Fruit fly (Drosophila melanogaster) whole organism: ENCODE data around the gene CG9231.

Experiments used
- CG8478 ChIP-seq: fragments of >200 bp; optimal IDR thresholded peaks from 2 replicates; lab custom pipeline; 2018; ENCODE audit warnings: inconsistent platforms
- Dll ChIP-seq: fragments of >200 bp; optimal IDR thresholded peaks from 2 replicates; lab custom pipeline; 2017
- EcR ChIP-seq, 2 experiments: fragments of >200 bp; optimal IDR thresholded peaks; 2 replicates each; lab custom pipeline; 2017; ENCODE audit warnings: missing biosample characterization in 2 of 2, missing genetic modification characterization in 2 of 2, missing genetic modification reagents in 2 of 2
- pan ChIP-seq: fragments of >200 bp; optimal IDR thresholded peaks from 2 replicates; lab custom pipeline; 2017
- psq ChIP-seq: fragments of >200 bp; optimal IDR thresholded peaks from 2 replicates; lab custom pipeline; 2017
- usp ChIP-seq: fragments of >200 bp; optimal IDR thresholded peaks from 2 replicates; lab custom pipeline; 2017; ENCODE audit warnings: missing biosample characterization, missing genetic modification characterization, mixed read lengths

Gene CG9231

dm6 chr3L:19563014-19563413 lies 22.8 kb downstream of the CG9231 start:
- TF ChIP-seq usp (GFP tag; lab: Kevin White, UChicago) (no peak), pan (lab: Kevin White, UChicago) (no peak), EcR (GFP tag; optimal IDR thresholded peaks at IDR 0.05; lab: Kevin White, UChicago) (no peak), psq (lab: Kevin White, UChicago) (no peak), CG8478 (lab: Kevin White, UChicago) (no peak), Dll (lab: Kevin White, UChicago) (no peak)

- TF ChIP-seq Dll (lab: Kevin White, UChicago) = no peak
- no peak for TF ChIP-seq usp (GFP tag; lab: Kevin White, UChicago)
- no peak for TF ChIP-seq CG8478 (lab: Kevin White, UChicago)
Measured at dm6 chr3L:19562146-19562700, 23.6 kb downstream of the CG9231 start.

dm6 chr3L:19561745-19562144 lies 24.1 kb downstream of the CG9231 start:
- no peak for TF ChIP-seq Dll (lab: Kevin White, UChicago)
- TF ChIP-seq psq (lab: Kevin White, UChicago) = no peak
- no peak for TF ChIP-seq usp (GFP tag; lab: Kevin White, UChicago)
- TF ChIP-seq EcR (GFP tag; optimal IDR thresholded peaks at IDR 0.05; lab: Kevin White, UChicago) = no peak
- TF ChIP-seq pan (lab: Kevin White, UChicago) = no peak
- TF ChIP-seq CG8478 (lab: Kevin White, UChicago) = no peak

- TF ChIP-seq usp (GFP tag; lab: Kevin White, UChicago) (no peak), CG8478 (lab: Kevin White, UChicago) (no peak)
Measured at dm6 chr3L:19560695-19561246, 25.0 kb downstream of the CG9231 start.

dm6 chr3L:19560005-19560694 lies 25.7 kb downstream of the CG9231 start:
- TF ChIP-seq CG8478 (lab: Kevin White, UChicago) (no peak), EcR (GFP tag; optimal IDR thresholded peaks at IDR 0.05; lab: Kevin White, UChicago) (peak in 1 of 2 experiments; percentile 26)

- TF ChIP-seq EcR (GFP tag; optimal IDR thresholded peaks at IDR 0.05; lab: Kevin White, UChicago) (no peak), psq (lab: Kevin White, UChicago) (no peak), usp (GFP tag; lab: Kevin White, UChicago) (no peak)
Measured at dm6 chr3L:19559171-19559570, 26.6 kb downstream of the CG9231 start.

- no peak for TF ChIP-seq psq (lab: Kevin White, UChicago)
- TF ChIP-seq EcR (GFP tag; optimal IDR thresholded peaks at IDR 0.05; lab: Kevin White, UChicago) = no peak
- no peak for TF ChIP-seq usp (GFP tag; lab: Kevin White, UChicago)
Measured at dm6 chr3L:19558674-19559073, 27.1 kb downstream of the CG9231 start.

dm6 chr3L:19557996-19558375 lies 27.8 kb downstream of the CG9231 start:
- TF ChIP-seq pan (lab: Kevin White, UChicago) (no peak), usp (GFP tag; lab: Kevin White, UChicago) (no peak), EcR (GFP tag; optimal IDR thresholded peaks at IDR 0.05; lab: Kevin White, UChicago) (no peak), psq (lab: Kevin White, UChicago) (no peak), CG8478 (lab: Kevin White, UChicago) (no peak), Dll (lab: Kevin White, UChicago) (no peak)

dm6 chr3L:19557197-19557995 lies 28.4 kb downstream of the CG9231 start:
- no peak for TF ChIP-seq pan (lab: Kevin White, UChicago)
- TF ChIP-seq usp (GFP tag; lab: Kevin White, UChicago) = no peak
- TF ChIP-seq EcR (GFP tag; optimal IDR thresholded peaks at IDR 0.05; lab: Kevin White, UChicago) = peak in 1 of 2 experiments; percentile 8
- TF ChIP-seq CG8478 (lab: Kevin White, UChicago) = no peak
- no peak for TF ChIP-seq psq (lab: Kevin White, UChicago)

- TF ChIP-seq psq (lab: Kevin White, UChicago) (no peak), usp (GFP tag; lab: Kevin White, UChicago) (no peak), Dll (lab: Kevin White, UChicago) (peak; percentile 45), CG8478 (lab: Kevin White, UChicago) (no peak)
Measured at dm6 chr3L:19556738-19557137, 29.1 kb downstream of the CG9231 start.

- TF ChIP-seq EcR (GFP tag; optimal IDR thresholded peaks at IDR 0.05; lab: Kevin White, UChicago) (peak; percentile 16 to 50), pan (lab: Kevin White, UChicago) (no peak), psq (lab: Kevin White, UChicago) (no peak), Dll (lab: Kevin White, UChicago) (no peak), CG8478 (lab: Kevin White, UChicago) (no peak), usp (GFP tag; lab: Kevin White, UChicago) (no peak)
Measured at dm6 chr3L:19555906-19556457, 29.8 kb downstream of the CG9231 start.
